Fruit fly (Drosophila melanogaster): Measurements from ENCODE around the gene Cpr76Ba.

DNA sequence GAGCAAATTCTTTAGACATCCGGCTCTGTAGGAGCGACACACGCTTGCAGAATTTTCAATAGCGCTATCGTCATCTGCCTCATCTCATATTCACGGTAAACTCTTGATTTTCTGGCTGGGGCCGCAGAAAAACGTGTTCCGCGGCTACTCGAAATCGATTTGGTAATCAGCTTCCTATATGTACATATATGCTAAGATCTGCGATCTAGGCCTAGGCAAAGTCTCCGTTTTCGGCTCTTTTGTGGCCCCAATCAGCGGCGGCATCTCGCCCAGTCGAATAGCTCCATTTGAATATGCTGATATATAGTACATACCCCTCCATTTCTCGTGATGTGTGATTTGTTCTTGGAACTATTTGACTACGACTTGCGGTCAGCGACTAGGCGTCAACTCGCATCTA lies 44.9 kb upstream of the Cpr76Ba start:
- TF ChIP-seq jumu (GFP tag; optimal IDR thresholded peaks at IDR 0.05) = no peak
- TF ChIP-seq CG10321 (GFP tag; IDR thresholded peaks at IDR 0.05) = no peak
- no peak for TF ChIP-seq Mes4 (GFP tag; optimal IDR thresholded peaks at IDR 0.05)
- TF ChIP-seq h (optimal IDR thresholded peaks at IDR 0.05) = no peak
- no peak for TF ChIP-seq CG3847 (GFP tag; IDR thresholded peaks at IDR 0.05)
- TF ChIP-seq CG6813 (GFP tag; optimal IDR thresholded peaks at IDR 0.05) = no peak
- no peak for TF ChIP-seq CG30020 (tag; optimal IDR thresholded peaks at IDR 0.05)
- no peak for TF ChIP-seq ase (GFP tag; IDR thresholded peaks at IDR 0.05)
- TF ChIP-seq CG15011 (GFP tag; optimal IDR thresholded peaks at IDR 0.05) = no peak
- TF ChIP-seq slou (GFP tag; optimal IDR thresholded peaks at IDR 0.05) = no peak

Measured in whole organism, embryonic.